Fruit fly (Drosophila melanogaster) whole organism, embryonic: ENCODE data around the gene heix.

Experiments
- Ada2b ChIP-seq: fragments of 200-800 bp; sonication (Bioruptor generic); IDR thresholded peaks from 2 replicates; pipeline ENCODE4 v1.3.6; 2022; ENCODE audit warnings: missing biosample characterization, missing genetic modification characterization
- Aef1 ChIP-seq: fragments of 200-800 bp; sonication (Bioruptor generic); IDR thresholded peaks from 3 replicates; pipeline ENCODE4 v1.3.6; 2022; ENCODE audit warnings: missing biosample characterization, missing genetic modification characterization
- Atf6 ChIP-seq: fragments of 200-800 bp; sonication (Bioruptor generic); IDR thresholded peaks from 2 replicates; pipeline ENCODE4 v1.3.6; 2022; ENCODE audit warnings: missing biosample characterization, missing genetic modification characterization
- Bgb ChIP-seq: fragments of 200-800 bp; sonication (Bioruptor generic); IDR thresholded peaks from 2 replicates; pipeline ENCODE4 v1.3.6; 2022; ENCODE audit warnings: missing biosample characterization, missing genetic modification characterization; ENCODE audit not compliant: partially characterized antibody
- CG10274 ChIP-seq: fragments of 200-800 bp; sonication (Bioruptor generic); optimal IDR thresholded peaks from 3 replicates; lab custom pipeline; 2017; ENCODE audit warnings: missing biosample characterization, mild to moderate bottlenecking, missing genetic modification characterization
- CG12236 ChIP-seq: fragments of 200-800 bp; sonication (Bioruptor generic); optimal IDR thresholded peaks from 2 replicates; lab custom pipeline; 2016; ENCODE audit warnings: missing biosample characterization, missing genetic modification characterization
- CG14710 ChIP-seq: fragments of 200-800 bp; sonication (Bioruptor generic); optimal IDR thresholded peaks from 3 replicates; lab custom pipeline; 2019; ENCODE audit warnings: missing biosample characterization, mild to moderate bottlenecking, missing genetic modification characterization, moderate library complexity
- CG15269 ChIP-seq: fragments of 200-800 bp; sonication (Bioruptor generic); optimal IDR thresholded peaks from 2 replicates; lab custom pipeline; 2018; ENCODE audit warnings: missing biosample characterization, mild to moderate bottlenecking, missing genetic modification characterization, moderate library complexity
- CG1529 ChIP-seq: fragments of 200-800 bp; sonication (Bioruptor generic); optimal IDR thresholded peaks from 3 replicates; lab custom pipeline; 2018; ENCODE audit warnings: missing biosample characterization, missing genetic modification characterization
- CG17385 ChIP-seq: fragments of 200-800 bp; sonication (Bioruptor generic); optimal IDR thresholded peaks from 3 replicates; lab custom pipeline; 2018; ENCODE audit warnings: missing biosample characterization, mild to moderate bottlenecking, missing genetic modification characterization
- CG18262 ChIP-seq: fragments of 200-800 bp; optimal IDR thresholded peaks from 3 replicates; lab custom pipeline; 2019; ENCODE audit warnings: missing biosample characterization, mild to moderate bottlenecking, missing genetic modification characterization, moderate library complexity
- CG18599 ChIP-seq: fragments of 200-800 bp; sonication (Bioruptor generic); optimal IDR thresholded peaks from 3 replicates; lab custom pipeline; 2017; ENCODE audit warnings: missing biosample characterization, missing genetic modification characterization, mild to moderate bottlenecking, moderate library complexity, missing genetic modification reagents
- CG2116 ChIP-seq: fragments of 200-800 bp; sonication (Bioruptor generic); optimal IDR thresholded peaks from 3 replicates; lab custom pipeline; 2018; ENCODE audit warnings: missing biosample characterization, mild to moderate bottlenecking, missing genetic modification characterization
- CG2199 ChIP-seq: fragments of 200-800 bp; sonication (Bioruptor generic); IDR thresholded peaks from 3 replicates; pipeline ENCODE4 v1.3.6; 2022; ENCODE audit warnings: missing biosample characterization, missing genetic modification characterization
- CG2202 ChIP-seq: fragments of 200-800 bp; sonication (Bioruptor generic); optimal IDR thresholded peaks from 2 replicates; lab custom pipeline; 2018; ENCODE audit warnings: missing biosample characterization, mild to moderate bottlenecking, missing genetic modification characterization
- CG31365 ChIP-seq: fragments of 200-800 bp; sonication (Bioruptor generic); optimal IDR thresholded peaks from 2 replicates; lab custom pipeline; 2018; ENCODE audit warnings: missing biosample characterization, mild to moderate bottlenecking, missing genetic modification characterization
- CG4854 ChIP-seq: fragments of 200-800 bp; sonication (Bioruptor generic); optimal IDR thresholded peaks from 2 replicates; lab custom pipeline; 2016; ENCODE audit warnings: missing biosample characterization, missing genetic modification characterization, inconsistent platforms
- CG6175 ChIP-seq: fragments of 200-800 bp; sonication (Bioruptor generic); IDR thresholded peaks from 3 replicates; pipeline ENCODE4 v1.3.6; 2022; ENCODE audit warnings: missing biosample characterization, missing genetic modification characterization
- CG6813 ChIP-seq: fragments of 200-800 bp; sonication (Bioruptor generic); optimal IDR thresholded peaks from 2 replicates; lab custom pipeline; 2017; ENCODE audit warnings: missing biosample characterization, missing genetic modification characterization, mild to moderate bottlenecking, moderate library complexity, missing genetic modification reagents
- CG7271 ChIP-seq: fragments of 200-800 bp; sonication (Bioruptor generic); optimal IDR thresholded peaks from 2 replicates; lab custom pipeline; 2018; ENCODE audit warnings: missing biosample characterization, mild to moderate bottlenecking, missing genetic modification characterization, moderate library complexity
- CG9215 ChIP-seq: fragments of 200-800 bp; sonication (Bioruptor generic); IDR thresholded peaks from 2 replicates; pipeline ENCODE4 v1.3.6; 2022; ENCODE audit warnings: missing biosample characterization, missing genetic modification characterization
- CG9437 ChIP-seq: fragments of 200-800 bp; sonication (Bioruptor generic); optimal IDR thresholded peaks from 2 replicates; lab custom pipeline; 2018; ENCODE audit warnings: missing biosample characterization, mild to moderate bottlenecking, missing genetic modification characterization
- CG9797 ChIP-seq: fragments of 200-800 bp; sonication (Bioruptor generic); optimal IDR thresholded peaks from 3 replicates; lab custom pipeline; 2018; ENCODE audit warnings: missing biosample characterization, mild to moderate bottlenecking, missing genetic modification characterization
- CHES-1-like ChIP-seq: fragments of 200-800 bp; sonication (Bioruptor generic); optimal IDR thresholded peaks from 2 replicates; lab custom pipeline; 2016; ENCODE audit warnings: missing biosample characterization, missing genetic modification characterization
- CTCF ChIP-seq: fragments of 200-800 bp; sonication (Bioruptor generic); optimal IDR thresholded peaks from 2 replicates; lab custom pipeline; 2017; ENCODE audit warnings: missing biosample characterization, mild to moderate bottlenecking, missing genetic modification characterization, moderate library complexity
- Deaf1 ChIP-seq: fragments of 200-800 bp; optimal IDR thresholded peaks from 3 replicates; lab custom pipeline; 2019; ENCODE audit warnings: missing biosample characterization, mild to moderate bottlenecking, missing genetic modification characterization, moderate library complexity
- Fer3 ChIP-seq: fragments of 200-800 bp; sonication (Bioruptor generic); optimal IDR thresholded peaks from 2 replicates; lab custom pipeline; 2018; ENCODE audit warnings: missing biosample characterization, mild to moderate bottlenecking, missing genetic modification characterization, moderate library complexity
- Gug ChIP-seq: fragments of 200-800 bp; sonication (Bioruptor generic); IDR thresholded peaks from 4 replicates; pipeline ENCODE4 v1.3.6; 2022; ENCODE audit warnings: missing biosample characterization, missing genetic modification characterization
- Hmx ChIP-seq: fragments of 200-800 bp; sonication (Bioruptor generic); optimal IDR thresholded peaks from 2 replicates; lab custom pipeline; 2016; ENCODE audit warnings: missing biosample characterization, missing genetic modification characterization
- Kr ChIP-seq: fragments of 200-800 bp; sonication (Bioruptor generic); optimal IDR thresholded peaks from 2 replicates; lab custom pipeline; 2017; ENCODE audit warnings: missing biosample characterization, mild to moderate bottlenecking, missing genetic modification characterization
- Lim3 ChIP-seq: fragments of 200-800 bp; sonication (Bioruptor generic); IDR thresholded peaks from 2 replicates; pipeline ENCODE4 v1.3.6; 2022; ENCODE audit warnings: missing biosample characterization, missing genetic modification characterization
- Mad ChIP-seq: fragments of 200-800 bp; sonication (Bioruptor generic); optimal IDR thresholded peaks from 2 replicates; lab custom pipeline; 2016; ENCODE audit warnings: missing biosample characterization, missing genetic modification characterization
- Neu2 ChIP-seq: fragments of 200-800 bp; sonication (Bioruptor generic); optimal IDR thresholded peaks from 3 replicates; lab custom pipeline; 2016; ENCODE audit warnings: missing biosample characterization, missing genetic modification characterization, borderline replicate concordance
- Oli ChIP-seq: fragments of 200-800 bp; sonication (Bioruptor generic); optimal IDR thresholded peaks from 2 replicates; lab custom pipeline; 2018; ENCODE audit warnings: missing biosample characterization, mild to moderate bottlenecking, missing genetic modification characterization, moderate library complexity
- Opbp ChIP-seq: fragments of 200-800 bp; sonication (Bioruptor generic); IDR thresholded peaks from 3 replicates; pipeline ENCODE4 v1.3.6; 2022; ENCODE audit warnings: missing biosample characterization, missing genetic modification characterization; ENCODE audit not compliant: partially characterized antibody
- Taf1 ChIP-seq: fragments of 200-800 bp; sonication (Bioruptor generic); IDR thresholded peaks from 2 replicates; pipeline ENCODE4 v1.3.6; 2022; ENCODE audit warnings: missing biosample characterization, missing genetic modification characterization
- ci ChIP-seq: fragments of 200-800 bp; sonication (Bioruptor generic); IDR thresholded peaks from 3 replicates; pipeline ENCODE4 v1.3.6; 2022; ENCODE audit warnings: missing biosample characterization, missing genetic modification characterization
- crc ChIP-seq: fragments of 200-800 bp; sonication (Bioruptor generic); optimal IDR thresholded peaks from 2 replicates; lab custom pipeline; 2016; ENCODE audit warnings: missing biosample characterization, missing genetic modification characterization
- exex ChIP-seq: fragments of 200-800 bp; sonication (Bioruptor generic); optimal IDR thresholded peaks from 4 replicates; lab custom pipeline; 2018; ENCODE audit warnings: missing biosample characterization, mild to moderate bottlenecking, missing genetic modification characterization, moderate library complexity
- gce ChIP-seq: fragments of 200-800 bp; sonication (Bioruptor generic); IDR thresholded peaks from 3 replicates; pipeline ENCODE4 v1.3.6; 2022; ENCODE audit warnings: missing biosample characterization, missing genetic modification characterization
- gfzf ChIP-seq: fragments of 200-800 bp; sonication (Bioruptor generic); optimal IDR thresholded peaks from 2 replicates; lab custom pipeline; 2016; ENCODE audit warnings: missing biosample characterization, mild to moderate bottlenecking, missing genetic modification characterization, moderate library complexity
- gro ChIP-seq: fragments of 200-800 bp; sonication (Bioruptor generic); optimal IDR thresholded peaks from 2 replicates; lab custom pipeline; 2016; ENCODE audit warnings: missing biosample characterization, missing genetic modification characterization
- gsb ChIP-seq: fragments of 200-800 bp; sonication (Bioruptor generic); IDR thresholded peaks from 2 replicates; pipeline ENCODE4 v1.3.6; 2022; ENCODE audit warnings: missing biosample characterization, missing genetic modification characterization
- lbe ChIP-seq: fragments of 200-800 bp; sonication (Bioruptor generic); optimal IDR thresholded peaks from 2 replicates; lab custom pipeline; 2016; ENCODE audit warnings: missing biosample characterization, mild to moderate bottlenecking, missing genetic modification characterization
- mirr ChIP-seq: fragments of 200-800 bp; sonication (Bioruptor generic); optimal IDR thresholded peaks from 3 replicates; lab custom pipeline; 2018; ENCODE audit warnings: missing biosample characterization, mild to moderate bottlenecking, missing genetic modification characterization
- p53 ChIP-seq: fragments of 200-800 bp; sonication (Bioruptor generic); optimal IDR thresholded peaks from 2 replicates; lab custom pipeline; 2016; ENCODE audit warnings: missing biosample characterization, missing genetic modification characterization
- phol ChIP-seq: fragments of 200-800 bp; sonication (Bioruptor generic); optimal IDR thresholded peaks from 3 replicates; lab custom pipeline; 2018; ENCODE audit warnings: missing biosample characterization, mild to moderate bottlenecking, missing genetic modification characterization, moderate library complexity
- repo ChIP-seq: fragments of 200-800 bp; sonication (Bioruptor generic); optimal IDR thresholded peaks from 2 replicates; lab custom pipeline; 2016; ENCODE audit warnings: missing biosample characterization, missing genetic modification characterization
- tll ChIP-seq, 2 experiments: fragments of 200-800 bp in 1 of 2; fragments of >200 bp in 1 of 2; sonication (Bioruptor generic) in 1 of 2; optimal IDR thresholded peaks; 2 replicates each; lab custom pipeline; 2017 to 2019; ENCODE audit warnings: missing biosample characterization in 2 of 2, missing genetic modification characterization in 2 of 2, mild to moderate bottlenecking in 1 of 2, moderate library complexity in 1 of 2
- vfl ChIP-seq: fragments of 200-800 bp; sonication (Bioruptor generic); optimal IDR thresholded peaks from 2 replicates; lab custom pipeline; 2016; ENCODE audit warnings: missing biosample characterization, missing genetic modification characterization
- zen ChIP-seq: fragments of 200-800 bp; sonication (Bioruptor generic); optimal IDR thresholded peaks from 3 replicates; lab custom pipeline; 2018; ENCODE audit warnings: missing biosample characterization, mild to moderate bottlenecking, missing genetic modification characterization, moderate library complexity
- zen2 ChIP-seq: fragments of 200-800 bp; sonication (Bioruptor generic); IDR thresholded peaks from 3 replicates; pipeline ENCODE4 v1.3.6; 2022; ENCODE audit warnings: missing biosample characterization, missing genetic modification characterization; ENCODE audit not compliant: partially characterized antibody

The heix gene

dm6 chr2L:16302773-16303279, 3.2 kb upstream of the heix start, which contains the start of gene GMF (continued):
- no peak for TF ChIP-seq Gug (GFP tag; lab: Robert Waterston, UW)
- TF ChIP-seq CG18262 (tag; lab: Kevin White, UChicago), result peak; percentile 60
- TF ChIP-seq gfzf (GFP tag; lab: Kevin White, UChicago), result peak; percentile 78
- no peak for TF ChIP-seq CG9215
- TF ChIP-seq p53 (GFP tag; lab: Kevin White, UChicago), result no peak
- TF ChIP-seq CG14710 (tag; lab: Kevin White, UChicago), result peak; percentile 86
- no peak for TF ChIP-seq CG6175 (GFP tag; lab: Robert Waterston, UW)
- no peak for TF ChIP-seq zen2
- TF ChIP-seq Deaf1 (tag; lab: Kevin White, UChicago), result no peak
- no peak for TF ChIP-seq Lim3 (GFP tag; lab: Robert Waterston, UW)
- TF ChIP-seq CG9797 (GFP tag; lab: Kevin White, UChicago), result peak; percentile 60
- no peak for TF ChIP-seq Kr
- TF ChIP-seq Mad (GFP tag; lab: Kevin White, UChicago), result no peak
- TF ChIP-seq mirr (GFP tag; lab: Kevin White, UChicago), result no peak
- no peak for TF ChIP-seq Ada2b
- TF ChIP-seq Aef1, result no peak
- no peak for TF ChIP-seq CG9437
- TF ChIP-seq gro (GFP tag; lab: Kevin White, UChicago), result no peak
- TF ChIP-seq Taf1 (GFP tag; lab: Robert Waterston, UW), result no peak
- TF ChIP-seq Hmx (GFP tag; lab: Kevin White, UChicago), result peak; percentile 25
- no peak for TF ChIP-seq vfl (GFP tag; lab: Kevin White, UChicago)
- TF ChIP-seq CG2202 (tag; lab: Kevin White, UChicago), result no peak
- peak; percentile 35 for TF ChIP-seq CHES-1-like
- no peak for TF ChIP-seq Opbp (GFP tag; lab: Robert Waterston, UW)
- TF ChIP-seq CG15269 (tag; lab: Kevin White, UChicago), result no peak
- no peak for TF ChIP-seq CG10274
- TF ChIP-seq gce, result no peak
- peak; percentile 62 for TF ChIP-seq CG2116 (GFP tag; lab: Kevin White, UChicago)
- TF ChIP-seq CG4854 (GFP tag; lab: Kevin White, UChicago), result no peak
- no peak for TF ChIP-seq repo
- TF ChIP-seq CG7271 (tag; lab: Kevin White, UChicago), result peak; percentile 58
- no peak for TF ChIP-seq CG31365 (tag; lab: Kevin White, UChicago)
- TF ChIP-seq zen (tag; lab: Kevin White, UChicago), result peak; percentile 62
- no peak for TF ChIP-seq CG6813 (GFP tag; lab: Kevin White, UChicago)
- TF ChIP-seq lbe (GFP tag; lab: Kevin White, UChicago), result peak; percentile 38
- no peak for TF ChIP-seq Bgb
- TF ChIP-seq crc, result no peak
- no peak for TF ChIP-seq CG1529
- TF ChIP-seq CTCF (GFP tag; lab: Kevin White, UChicago), result no peak
- peak; percentile 41 for TF ChIP-seq exex
- TF ChIP-seq CG18599 (GFP tag; lab: Kevin White, UChicago), result no peak
- TF ChIP-seq Fer3 (tag; lab: Kevin White, UChicago), result peak; percentile 20
- no peak for TF ChIP-seq CG12236 (GFP tag; lab: Kevin White, UChicago)
- TF ChIP-seq CG17385 (GFP tag; lab: Kevin White, UChicago), result peak; percentile 38
- no peak for TF ChIP-seq Atf6 (GFP tag; lab: Robert Waterston, UW)
- TF ChIP-seq tll (GFP tag; optimal IDR thresholded peaks at IDR 0.05; lab: Kevin White, UChicago), result no peak
- no peak for TF ChIP-seq Neu2
- peak; percentile 70 for TF ChIP-seq phol
- no peak for TF ChIP-seq gsb (GFP tag; lab: Robert Waterston, UW)
- TF ChIP-seq Oli (tag; lab: Kevin White, UChicago), result no peak
- no peak for TF ChIP-seq ci (GFP tag; lab: Robert Waterston, UW)
- TF ChIP-seq CG2199 (GFP tag; lab: Robert Waterston, UW), result no peak
